Worm (Caenorhabditis elegans): ENCODE data around the gene Y69A2AR.50.

Gene Y69A2AR.50

DNA sequence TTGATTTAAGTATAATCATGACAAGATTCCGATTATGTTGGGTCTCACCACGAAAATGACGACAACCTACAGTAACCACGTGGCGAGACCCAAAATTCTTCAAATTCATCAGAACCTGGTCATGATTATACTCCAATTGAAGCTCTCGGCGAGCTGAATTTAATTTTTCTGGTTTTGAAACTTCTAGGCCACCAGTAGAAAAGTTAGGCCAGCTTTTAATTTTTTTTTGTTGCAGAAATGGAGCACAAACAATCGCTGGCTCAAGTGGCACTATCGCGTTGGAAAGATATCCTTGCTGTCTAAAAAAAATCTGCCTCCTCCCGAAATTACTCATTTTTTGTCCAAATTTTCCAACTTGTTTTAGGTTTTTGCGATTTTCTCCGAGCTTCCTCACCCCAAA is 44.4 kb downstream of the Y69A2AR.50 start:
- TF ChIP-seq unc-120 (tag; optimal IDR thresholded peaks at IDR 0.05; ENCODE audit: poor library complexity, severe bottlenecking) (no peak), lsy-2 (tag; optimal IDR thresholded peaks at IDR 0.05) (no peak), snpc-4 (tag; optimal IDR thresholded peaks at IDR 0.05) (no peak), pha-4 (tag; optimal IDR thresholded peaks at IDR 0.05) (no peak), ceh-43 (GFP tag; optimal IDR thresholded peaks at IDR 0.05) (no peak), cnd-1 (tag; optimal IDR thresholded peaks at IDR 0.05) (no peak), mab-5 (tag; optimal IDR thresholded peaks at IDR 0.05) (no peak), ceh-39 (tag; optimal IDR thresholded peaks at IDR 0.05) (no peak), nhr-28 (tag; optimal IDR thresholded peaks at IDR 0.05) (no peak), unc-62 (GFP tag; optimal IDR thresholded peaks at IDR 0.05) (no peak), lin-13 (tag; optimal IDR thresholded peaks at IDR 0.05) (no peak), zip-8 (tag; optimal IDR thresholded peaks at IDR 0.05) (no peak), tbx-8 (GFP tag; optimal IDR thresholded peaks at IDR 0.05) (no peak), ham-2 (GFP tag; optimal IDR thresholded peaks at IDR 0.05) (no peak), lin-32 (GFP tag; optimal IDR thresholded peaks at IDR 0.05) (no peak)

DNA sequence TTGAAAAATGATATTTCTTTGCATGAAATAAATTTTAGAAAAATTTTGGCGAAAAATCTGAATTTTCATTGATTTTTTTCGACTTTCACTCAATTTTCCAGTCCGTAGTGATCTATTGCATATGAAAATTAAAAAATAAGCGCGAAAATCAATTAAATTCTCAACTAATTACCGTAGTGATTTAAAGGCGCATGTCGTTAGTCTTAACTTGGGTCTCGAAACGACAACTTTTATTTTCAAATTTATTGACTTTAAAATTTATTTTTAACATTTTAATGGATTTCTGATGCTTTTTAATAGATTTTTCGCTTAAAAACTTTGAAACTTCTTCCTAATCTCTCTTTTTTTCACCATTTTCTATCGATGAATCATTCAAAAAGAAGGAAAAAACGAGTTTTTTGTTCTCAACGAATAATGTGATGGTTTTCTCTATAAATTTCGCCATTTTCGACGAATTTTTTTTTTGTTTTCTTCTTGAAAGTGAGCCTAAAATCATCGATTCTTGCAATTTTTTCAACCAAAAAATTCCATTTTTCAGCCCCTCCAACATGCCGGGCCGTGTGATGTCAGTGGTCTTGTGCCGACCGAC is 45.4 kb downstream of the Y69A2AR.50 start, which contains the start of gene vamp-7:
vamp-7 (plus strand) TSS at position 539 of the 589 bp plus-strand sequence.
- TF ChIP-seq unc-39 (tag; optimal IDR thresholded peaks at IDR 0.05) = no peak
- no peak for TF ChIP-seq elt-3 (tag; optimal IDR thresholded peaks at IDR 0.05)
- TF ChIP-seq mep-1 (tag; optimal IDR thresholded peaks at IDR 0.05) = no peak
- TF ChIP-seq nhr-237 (tag; optimal IDR thresholded peaks at IDR 0.05) = no peak
- no peak for TF ChIP-seq zip-8 (tag; optimal IDR thresholded peaks at IDR 0.05)
- no peak for TF ChIP-seq flh-1 (GFP tag; optimal IDR thresholded peaks at IDR 0.05)
- TF ChIP-seq unc-120 (tag; optimal IDR thresholded peaks at IDR 0.05; ENCODE audit: poor library complexity, severe bottlenecking) = no peak
- TF ChIP-seq lsy-2 (tag; optimal IDR thresholded peaks at IDR 0.05) = no peak
- no peak for TF ChIP-seq elt-1 (tag; optimal IDR thresholded peaks at IDR 0.05; ENCODE audit: borderline replicate concordance, insufficient read depth)
- no peak for TF ChIP-seq tbx-8 (GFP tag; optimal IDR thresholded peaks at IDR 0.05)
- TF ChIP-seq M03D4.4 (tag; optimal IDR thresholded peaks at IDR 0.05) = no peak
- no peak for TF ChIP-seq lin-13 (tag; optimal IDR thresholded peaks at IDR 0.05)
- no peak for TF ChIP-seq pha-4 (tag; optimal IDR thresholded peaks at IDR 0.05)
- no peak for TF ChIP-seq ces-1 (GFP tag; optimal IDR thresholded peaks at IDR 0.05)
- TF ChIP-seq ceh-43 (GFP tag; optimal IDR thresholded peaks at IDR 0.05) = no peak
- TF ChIP-seq nhr-76 (tag; optimal IDR thresholded peaks at IDR 0.05) = no peak

ce11 chrIV:2610409-2610808 is 48.2 kb downstream of the Y69A2AR.50 start, which contains the start of gene Y69A2AR.32:
Y69A2AR.32 (plus strand) TSS chrIV:2610436.
- no peak for TF ChIP-seq tbx-8 (GFP tag; optimal IDR thresholded peaks at IDR 0.05)
- TF ChIP-seq lin-13 (tag; optimal IDR thresholded peaks at IDR 0.05) = no peak
- TF ChIP-seq mep-1 (tag; optimal IDR thresholded peaks at IDR 0.05) = no peak
- TF ChIP-seq lin-32 (GFP tag; optimal IDR thresholded peaks at IDR 0.05) = no peak
- TF ChIP-seq elt-1 (tag; optimal IDR thresholded peaks at IDR 0.05; ENCODE audit: borderline replicate concordance, insufficient read depth) = no peak
- no peak for TF ChIP-seq lsy-2 (tag; optimal IDR thresholded peaks at IDR 0.05)

- no peak for TF ChIP-seq elt-1 (tag; optimal IDR thresholded peaks at IDR 0.05; ENCODE audit: borderline replicate concordance, insufficient read depth)
- no peak for TF ChIP-seq ztf-11 (tag; optimal IDR thresholded peaks at IDR 0.05)
- no peak for TF ChIP-seq nhr-2 (tag; optimal IDR thresholded peaks at IDR 0.05)
- no peak for TF ChIP-seq mep-1 (tag; optimal IDR thresholded peaks at IDR 0.05)
- no peak for TF ChIP-seq nhr-12 (tag; optimal IDR thresholded peaks at IDR 0.05)
These were observed 48.8 kb downstream of the Y69A2AR.50 start for ce11 chrIV:2610974-2611373.

All from whole organism, mixed stage, embryonic.